Worm (Caenorhabditis elegans) whole organism, L2 larva: ENCODE measurements around the gene his-63.

Source experiments
- aly-2 ChIP-seq: fragments of 150-350 bp; optimal IDR thresholded peaks from 2 replicates; lab custom pipeline; 2014; ENCODE audit warnings: missing biosample characterization, missing genetic modification characterization
- ama-1 ChIP-seq: fragments of 150-350 bp; optimal IDR thresholded peaks from 2 replicates; lab custom pipeline; 2018; ENCODE audit warnings: inconsistent platforms
- blmp-1 ChIP-seq: sonication (generic microtip); optimal IDR thresholded peaks from 2 replicates; lab custom pipeline; 2017; ENCODE audit warnings: missing genetic modification characterization, mild to moderate bottlenecking, missing compliant biosample characterization, antibody characterized with exemption, moderate library complexity; ENCODE audit not compliant: insufficient read depth
- elt-1 ChIP-seq: fragments of 150-350 bp; optimal IDR thresholded peaks from 2 replicates; lab custom pipeline; 2014; ENCODE audit warnings: missing biosample characterization, missing genetic modification characterization
- elt-3 ChIP-seq: sonication (generic microtip); optimal IDR thresholded peaks from 2 replicates; lab custom pipeline; 2017; ENCODE audit warnings: missing biosample characterization, missing genetic modification characterization
- fos-1 ChIP-seq: fragments of 150-350 bp; optimal IDR thresholded peaks from 2 replicates; lab custom pipeline; 2014; ENCODE audit warnings: missing biosample characterization, missing genetic modification characterization
- lin-13 ChIP-seq: fragments of 150-350 bp; optimal IDR thresholded peaks from 2 replicates; lab custom pipeline; 2014; ENCODE audit warnings: missing biosample characterization, missing genetic modification reagents, missing genetic modification characterization
- nhr-11 ChIP-seq: fragments of 150-350 bp; optimal IDR thresholded peaks from 2 replicates; lab custom pipeline; 2014; ENCODE audit warnings: missing biosample characterization, missing genetic modification characterization
- nhr-21 ChIP-seq: fragments of 150-350 bp; optimal IDR thresholded peaks from 2 replicates; lab custom pipeline; 2014; ENCODE audit warnings: missing biosample characterization, missing genetic modification characterization
- nhr-23 ChIP-seq: fragments of 150-350 bp; optimal IDR thresholded peaks from 2 replicates; lab custom pipeline; 2014; ENCODE audit warnings: missing biosample characterization, missing genetic modification reagents, missing genetic modification characterization
- nhr-77 ChIP-seq: fragments of 150-350 bp; optimal IDR thresholded peaks from 2 replicates; lab custom pipeline; 2014; ENCODE audit warnings: missing biosample characterization, missing genetic modification characterization
- sma-9 ChIP-seq, 2 experiments: fragments of 150-350 bp in 1 of 2; sonication (generic microtip) in 1 of 2; optimal IDR thresholded peaks; 2 replicates each; lab custom pipeline; 2014 to 2016; ENCODE audit warnings: missing genetic modification characterization in 2 of 2, mild to moderate bottlenecking in 1 of 2, missing biosample characterization in 1 of 2, missing compliant biosample characterization in 1 of 2, missing genetic modification reagents in 1 of 2, moderate library complexity in 1 of 2
- unc-39 ChIP-seq: fragments of 150-350 bp; optimal IDR thresholded peaks from 2 replicates; lab custom pipeline; 2014; ENCODE audit warnings: missing biosample characterization, missing genetic modification characterization

ce11 chrIV:11431448-11431847 lies 24.8 kb upstream of the his-63 start:
- TF ChIP-seq unc-39 (tag; lab: Kevin White, UChicago) (no peak), elt-3 (no peak), blmp-1 (tag; lab: Kevin White, UChicago) (no peak), nhr-23 (tag; lab: Kevin White, UChicago) (no peak), sma-9 (GFP tag; optimal IDR thresholded peaks at IDR 0.05; lab: Kevin White, UChicago) (no peak), sma-9 (tag; optimal IDR thresholded peaks at IDR 0.05; lab: Kevin White, UChicago) (no peak), ama-1 (no peak), nhr-21 (tag; lab: Kevin White, UChicago) (no peak), fos-1 (tag; lab: Kevin White, UChicago) (no peak), nhr-11 (tag; lab: Kevin White, UChicago) (no peak), lin-13 (no peak), aly-2 (tag; lab: Kevin White, UChicago) (no peak), elt-1 (tag; lab: Kevin White, UChicago) (no peak), nhr-77 (no peak)
